Worm (Caenorhabditis elegans) whole organism, L1 larva: Measurements from ENCODE around the gene C34B4.3.

Experiments used
- C16A3.4 ChIP-seq: fragments of 150-350 bp; optimal IDR thresholded peaks from 2 replicates; lab custom pipeline; 2014; ENCODE audit warnings: missing biosample characterization, missing genetic modification characterization
- C34B4.2 ChIP-seq: sonication (generic microtip); optimal IDR thresholded peaks from 2 replicates; lab custom pipeline; 2017; ENCODE audit warnings: mild to moderate bottlenecking, missing genetic modification characterization, missing compliant biosample characterization
- F16B12.6 ChIP-seq: fragments of 150-350 bp; optimal IDR thresholded peaks from 2 replicates; lab custom pipeline; 2014; ENCODE audit warnings: missing biosample characterization, missing genetic modification characterization
- aha-1 ChIP-seq: fragments of 150-350 bp; optimal IDR thresholded peaks from 2 replicates; lab custom pipeline; 2014; ENCODE audit warnings: missing biosample characterization, missing genetic modification characterization
- aly-2 ChIP-seq: fragments of 150-350 bp; optimal IDR thresholded peaks from 2 replicates; lab custom pipeline; 2014; ENCODE audit warnings: missing biosample characterization, missing genetic modification characterization
- ama-1 ChIP-seq: fragments of 150-350 bp; optimal IDR thresholded peaks from 2 replicates; lab custom pipeline; 2014
- ceh-8 ChIP-seq: fragments of 200-800 bp; sonication (Bioruptor generic); optimal IDR thresholded peaks from 2 replicates; lab custom pipeline; 2018; ENCODE audit warnings: mild to moderate bottlenecking, missing genetic modification characterization, moderate library complexity, missing compliant biosample characterization
- ceh-82 ChIP-seq, 3 experiments: fragments of 150-350 bp in 1 of 3; sonication (generic microtip) in 2 of 3; optimal IDR thresholded peaks; 2 replicates each; lab custom pipeline; 2014 to 2017; ENCODE audit warnings: missing biosample characterization in 3 of 3, missing genetic modification characterization in 3 of 3
- ceh-88 ChIP-seq: fragments of 200-800 bp; sonication (Bioruptor generic); IDR thresholded peaks from 2 replicates; pipeline ENCODE4 v1.3.6; 2022; ENCODE audit warnings: missing genetic modification characterization, missing compliant biosample characterization
- dpl-1 ChIP-seq, 3 experiments: fragments of 150-350 bp in 2 of 3; sonication (generic microtip) in 1 of 3; optimal IDR thresholded peaks; 2 replicates each; lab custom pipeline; 2014 to 2017; ENCODE audit warnings: missing biosample characterization in 3 of 3, missing genetic modification characterization in 3 of 3, missing genetic modification reagents in 3 of 3
- dsc-1 ChIP-seq: sonication (generic microtip); optimal IDR thresholded peaks from 2 replicates; lab custom pipeline; 2016; ENCODE audit warnings: mild to moderate bottlenecking, missing genetic modification characterization, missing compliant biosample characterization
- egl-13 ChIP-seq: sonication (generic microtip); optimal IDR thresholded peaks from 2 replicates; lab custom pipeline; 2016; ENCODE audit warnings: missing genotype, missing genetic modification reagents, missing genetic modification characterization, missing compliant biosample characterization
- elt-2 ChIP-seq: sonication (generic microtip); optimal IDR thresholded peaks from 2 replicates; lab custom pipeline; 2016; ENCODE audit warnings: missing genetic modification characterization, mild to moderate bottlenecking, inconsistent platforms, missing compliant biosample characterization, missing genetic modification reagents
- ets-5 ChIP-seq: fragments of 200-800 bp; sonication (Bioruptor generic); IDR thresholded peaks from 2 replicates; pipeline ENCODE4 v1.3.6; 2022; ENCODE audit warnings: missing genetic modification characterization, missing compliant biosample characterization
- fkh-4 ChIP-seq: sonication (generic microtip); optimal IDR thresholded peaks from 2 replicates; lab custom pipeline; 2016; ENCODE audit warnings: missing compliant biosample characterization, missing genetic modification characterization, borderline replicate concordance
- hlh-4 ChIP-seq: sonication (generic microtip); optimal IDR thresholded peaks from 2 replicates; lab custom pipeline; 2016; ENCODE audit warnings: mild to moderate bottlenecking, missing genetic modification characterization, missing compliant biosample characterization
- lin-13 ChIP-seq: fragments of 150-350 bp; optimal IDR thresholded peaks from 2 replicates; lab custom pipeline; 2014; ENCODE audit warnings: missing biosample characterization, missing genetic modification reagents, missing genetic modification characterization
- lin-14 ChIP-seq: fragments of 200-800 bp; sonication (Bioruptor generic); optimal IDR thresholded peaks from 2 replicates; lab custom pipeline; 2018; ENCODE audit warnings: mild to moderate bottlenecking, missing genetic modification characterization, moderate library complexity, missing compliant biosample characterization
- lin-15B ChIP-seq: fragments of 150-350 bp; sonication (generic microtip); optimal IDR thresholded peaks from 3 replicates; lab custom pipeline; 2014; ENCODE audit warnings: missing biosample characterization, missing genetic modification characterization
- lin-35 ChIP-seq, 2 experiments: fragments of 150-350 bp; optimal IDR thresholded peaks; 2 replicates each; lab custom pipeline; 2014; ENCODE audit warnings: missing biosample characterization in 2 of 2, missing genetic modification characterization in 2 of 2, missing genetic modification reagents in 2 of 2
- lin-39 ChIP-seq: fragments of 150-350 bp; optimal IDR thresholded peaks from 2 replicates; lab custom pipeline; 2014; ENCODE audit warnings: missing biosample characterization, missing genetic modification reagents, missing genetic modification characterization
- mab-9 ChIP-seq: fragments of 200-800 bp; sonication (Bioruptor generic); IDR thresholded peaks from 2 replicates; pipeline ENCODE4 v1.3.6; 2022; ENCODE audit warnings: missing genetic modification reagents, missing genetic modification characterization, missing compliant biosample characterization
- nhr-12 ChIP-seq: sonication (generic microtip); optimal IDR thresholded peaks from 2 replicates; lab custom pipeline; 2017; ENCODE audit warnings: missing biosample characterization, missing genetic modification characterization
- nhr-20 ChIP-seq: sonication (generic microtip); optimal IDR thresholded peaks from 2 replicates; lab custom pipeline; 2016; ENCODE audit warnings: mild to moderate bottlenecking, missing genetic modification characterization, missing compliant biosample characterization
- nhr-237 ChIP-seq: fragments of 150-350 bp; optimal IDR thresholded peaks from 2 replicates; lab custom pipeline; 2014; ENCODE audit warnings: missing biosample characterization, missing genetic modification characterization
- nhr-28 ChIP-seq: fragments of 150-350 bp; optimal IDR thresholded peaks from 2 replicates; lab custom pipeline; 2014; ENCODE audit warnings: missing biosample characterization, missing genetic modification characterization
- nhr-47 ChIP-seq: sonication (generic microtip); optimal IDR thresholded peaks from 2 replicates; lab custom pipeline; 2016; ENCODE audit warnings: mild to moderate bottlenecking, missing genetic modification characterization, moderate library complexity, missing compliant biosample characterization
- nhr-71 ChIP-seq: sonication (generic microtip); optimal IDR thresholded peaks from 2 replicates; lab custom pipeline; 2016; ENCODE audit warnings: mild to moderate bottlenecking, missing genetic modification characterization, moderate library complexity, missing compliant biosample characterization
- nhr-77 ChIP-seq: fragments of 150-350 bp; optimal IDR thresholded peaks from 2 replicates; lab custom pipeline; 2014; ENCODE audit warnings: missing biosample characterization, missing genetic modification characterization
- nhr-85 ChIP-seq: sonication (generic microtip); peaks from one replicate; lab custom pipeline; 2016; ENCODE audit warnings: missing genetic modification characterization, inconsistent platforms, missing compliant biosample characterization
- pag-3 ChIP-seq: sonication (generic microtip); optimal IDR thresholded peaks from 2 replicates; lab custom pipeline; 2017; ENCODE audit warnings: missing genetic modification characterization, mild to moderate bottlenecking, missing compliant biosample characterization, antibody characterized with exemption, borderline replicate concordance; ENCODE audit not compliant: insufficient read depth
- pax-3 ChIP-seq: fragments of 200-800 bp; sonication (Bioruptor generic); optimal IDR thresholded peaks from 2 replicates; lab custom pipeline; 2018; ENCODE audit warnings: mild to moderate bottlenecking, missing genetic modification characterization, moderate library complexity, missing compliant biosample characterization
- pqm-1 ChIP-seq: sonication (generic microtip); optimal IDR thresholded peaks from 3 replicates; lab custom pipeline; 2017; ENCODE audit warnings: missing biosample characterization, missing genetic modification characterization
- rnt-1 ChIP-seq: sonication (generic microtip); optimal IDR thresholded peaks from 2 replicates; lab custom pipeline; 2016; ENCODE audit warnings: mild to moderate bottlenecking, missing genetic modification characterization, moderate library complexity, missing compliant biosample characterization
- snpc-4 ChIP-seq: fragments of 150-350 bp; optimal IDR thresholded peaks from 2 replicates; lab custom pipeline; 2014; ENCODE audit warnings: missing biosample characterization, missing genetic modification characterization
- snu-23 ChIP-seq: sonication (generic microtip); optimal IDR thresholded peaks from 2 replicates; lab custom pipeline; 2016; ENCODE audit warnings: missing genetic modification characterization, missing compliant biosample characterization
- sox-4 ChIP-seq: sonication (generic microtip); optimal IDR thresholded peaks from 2 replicates; lab custom pipeline; 2016; ENCODE audit warnings: missing genetic modification characterization, missing compliant biosample characterization
- sup-37 ChIP-seq: fragments of 200-800 bp; sonication (Bioruptor generic); optimal IDR thresholded peaks from 2 replicates; lab custom pipeline; 2018; ENCODE audit warnings: mild to moderate bottlenecking, missing genetic modification characterization, missing compliant biosample characterization
- swsn-7 ChIP-seq: sonication (generic microtip); optimal IDR thresholded peaks from 2 replicates; lab custom pipeline; 2016; ENCODE audit warnings: missing genetic modification characterization, missing compliant biosample characterization
- tbx-2 ChIP-seq: sonication (generic microtip); optimal IDR thresholded peaks from 2 replicates; lab custom pipeline; 2016; ENCODE audit warnings: missing genetic modification characterization, missing compliant biosample characterization
- tlp-1 ChIP-seq: fragments of 150-350 bp; optimal IDR thresholded peaks from 2 replicates; lab custom pipeline; 2014; ENCODE audit warnings: missing biosample characterization, missing genetic modification characterization
- unc-130 ChIP-seq: fragments of 150-350 bp; optimal IDR thresholded peaks from 2 replicates; lab custom pipeline; 2017; ENCODE audit warnings: missing biosample characterization, missing genetic modification characterization, inconsistent platforms
- unc-30 ChIP-seq: sonication (generic microtip); optimal IDR thresholded peaks from 2 replicates; lab custom pipeline; 2017; ENCODE audit warnings: missing biosample characterization, missing genetic modification characterization
- unc-98 ChIP-seq: fragments of 200-800 bp; sonication (Bioruptor generic); IDR thresholded peaks from 2 replicates; pipeline ENCODE4 v1.3.6; 2022; ENCODE audit warnings: missing genetic modification characterization, missing compliant biosample characterization
- zag-1 ChIP-seq: fragments of 150-350 bp; optimal IDR thresholded peaks from 2 replicates; lab custom pipeline; 2014; ENCODE audit warnings: missing biosample characterization, missing genetic modification characterization
- zip-4 ChIP-seq: fragments of 200-800 bp; sonication (Bioruptor generic); optimal IDR thresholded peaks from 2 replicates; lab custom pipeline; 2018; ENCODE audit warnings: mild to moderate bottlenecking, missing genetic modification characterization, moderate library complexity, missing compliant biosample characterization
- ztf-4 ChIP-seq: fragments of 150-350 bp; optimal IDR thresholded peaks from 2 replicates; lab custom pipeline; 2014; ENCODE audit warnings: missing biosample characterization, missing genetic modification characterization

Gene C34B4.3

DNA sequence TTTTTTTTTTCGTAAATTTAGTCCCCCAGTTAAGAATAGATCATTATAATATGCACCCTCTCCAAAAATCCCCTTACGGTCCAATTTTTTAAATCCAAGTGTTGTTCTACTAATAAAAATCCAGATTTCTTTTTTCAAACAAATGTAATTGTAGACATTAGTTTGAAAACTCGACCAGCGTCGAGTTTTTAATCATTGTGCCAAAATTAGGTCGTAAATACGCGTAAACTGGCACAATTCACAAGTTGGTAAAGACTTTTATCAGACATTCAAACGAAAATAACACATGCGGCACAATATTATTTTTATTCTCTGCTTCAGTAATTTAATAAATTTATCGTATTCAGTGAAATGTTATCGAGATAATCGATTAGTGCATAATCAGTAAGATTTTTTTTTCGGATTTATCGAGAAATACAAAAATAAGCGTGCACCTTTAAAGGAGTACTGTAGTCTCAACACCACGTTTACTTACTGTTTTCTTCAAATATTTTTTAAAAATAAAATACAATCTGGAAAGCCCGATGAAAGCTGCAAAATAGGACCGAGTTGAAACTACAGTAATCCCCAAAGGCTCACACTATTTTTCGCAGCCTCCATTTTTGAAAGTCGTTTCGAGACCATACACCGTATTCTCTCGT is 19.3 kb upstream of the C34B4.3 start, which contains the start of gene C34B4.4 (continued):
- no peak for TF ChIP-seq ceh-8 (GFP tag; lab: Kevin White, UChicago)
- 0 out of 2 replicates have a peak, but pooled peaks have one; percentile 33 for TF ChIP-seq mab-9 (GFP tag; lab: Robert Waterston, UW)
- TF ChIP-seq aha-1 (tag; lab: Kevin White, UChicago) = no peak
- TF ChIP-seq aly-2 = peak; percentile 54
- TF ChIP-seq pax-3 = peak; percentile 18
- peak; percentile 49 for TF ChIP-seq nhr-85 (tag; lab: Kevin White, UChicago)
- TF ChIP-seq lin-14 = peak; percentile 8
- no peak for TF ChIP-seq zag-1 (tag; lab: Kevin White, UChicago)

DNA sequence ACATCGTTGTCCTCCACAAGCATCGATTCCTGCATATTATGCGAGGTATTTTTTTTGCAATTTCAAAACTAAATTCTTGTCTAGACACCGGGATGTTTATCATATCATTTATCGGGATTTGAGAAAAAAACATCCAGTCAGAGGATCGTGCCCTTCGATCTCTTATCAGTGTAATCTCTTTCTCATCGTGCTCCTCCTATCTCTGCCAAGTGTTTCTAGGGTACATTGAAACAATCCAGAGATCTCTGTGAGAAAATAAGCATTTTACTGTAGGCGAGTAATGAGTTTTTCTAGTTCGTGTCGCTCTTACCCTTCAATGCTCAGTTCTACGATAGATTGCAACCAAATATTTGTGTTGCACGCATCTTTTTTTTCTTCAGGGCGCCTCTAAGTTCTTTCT is 17.5 kb upstream of the C34B4.3 start:
- TF ChIP-seq snpc-4 (tag; lab: Kevin White, UChicago) = no peak
- TF ChIP-seq unc-30 (tag; lab: Kevin White, UChicago) = no peak
- TF ChIP-seq nhr-71 = no peak
- TF ChIP-seq unc-130 (tag; lab: Kevin White, UChicago) = no peak
- TF ChIP-seq F16B12.6 (tag; lab: Kevin White, UChicago) = no peak
- no peak for TF ChIP-seq lin-13 (GFP tag; lab: Kevin White, UChicago)
- peak; percentile 64 for TF ChIP-seq nhr-85 (tag; lab: Kevin White, UChicago)
- no peak for TF ChIP-seq egl-13
- TF ChIP-seq tlp-1 = no peak
- TF ChIP-seq lin-39 = no peak
- no peak for TF ChIP-seq sup-37 (GFP tag; lab: Kevin White, UChicago)
- peak; percentile 1 for TF ChIP-seq dsc-1 (tag; lab: Kevin White, UChicago)
- TF ChIP-seq zip-4 = no peak
- TF ChIP-seq swsn-7 (tag; lab: Kevin White, UChicago) = no peak
- peak; percentile 7 for TF ChIP-seq snu-23

DNA sequence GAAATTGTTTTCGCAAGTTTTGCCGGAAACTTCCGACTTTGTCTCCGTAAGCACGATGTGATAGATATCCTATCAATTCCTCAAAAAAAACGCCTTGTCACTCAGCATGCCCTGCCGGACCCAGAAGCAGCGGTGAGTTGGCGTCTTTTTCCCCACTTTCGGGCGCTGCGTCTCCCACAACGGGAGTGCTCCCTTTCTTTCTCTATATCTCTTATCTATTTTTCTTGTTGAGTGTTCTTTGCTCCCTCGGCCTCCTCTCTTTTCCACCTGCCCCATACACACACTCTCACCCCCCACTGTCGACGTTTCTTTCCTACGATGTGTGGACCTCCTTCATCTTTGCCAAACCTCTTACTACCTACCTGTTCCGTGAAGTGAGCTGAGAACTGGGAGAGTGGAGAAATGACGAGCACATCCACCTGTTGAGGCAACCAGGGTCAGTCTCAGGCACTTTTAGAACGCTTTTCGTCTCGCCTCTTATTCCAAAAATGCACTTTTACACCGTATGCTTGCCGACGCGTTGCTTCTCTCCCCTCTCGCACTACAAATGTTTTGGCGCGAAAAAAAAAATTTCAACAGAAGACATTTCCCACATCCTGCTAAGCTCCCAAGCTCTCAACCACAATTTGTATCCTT is 15.1 kb upstream of the C34B4.3 start:
- TF ChIP-seq pqm-1 (tag; lab: Kevin White, UChicago) (no peak), pag-3 (tag; lab: Kevin White, UChicago) (peak; percentile 65), ama-1 (lab: Kevin White, UChicago) (no peak), ets-5 (no peak), aha-1 (tag; lab: Kevin White, UChicago) (no peak), rnt-1 (tag; lab: Kevin White, UChicago) (peak; percentile 88), nhr-12 (tag; lab: Kevin White, UChicago) (no peak), pax-3 (peak; percentile 75), unc-98 (GFP tag; lab: Robert Waterston, UW) (no peak), nhr-77 (tag; lab: Kevin White, UChicago) (peak; percentile 64), ztf-4 (peak; percentile 61), nhr-28 (tag; lab: Kevin White, UChicago) (no peak), lin-13 (GFP tag; lab: Kevin White, UChicago) (peak; percentile 65), C16A3.4 (peak; percentile 51), swsn-7 (tag; lab: Kevin White, UChicago) (peak; percentile 78), lin-15B (peak; percentile 16), unc-30 (tag; lab: Kevin White, UChicago) (no peak), ceh-8 (GFP tag; lab: Kevin White, UChicago) (no peak), sox-4 (tag; lab: Kevin White, UChicago) (no peak), tbx-2 (tag; lab: Kevin White, UChicago) (peak; percentile 70), C34B4.2 (tag; lab: Kevin White, UChicago) (no peak), nhr-20 (tag; lab: Kevin White, UChicago) (peak; percentile 90), nhr-47 (tag; lab: Kevin White, UChicago) (peak; percentile 73), hlh-4 (tag; lab: Kevin White, UChicago) (no peak), ceh-88 (GFP tag; lab: Robert Waterston, UW) (0 out of 2 replicates have a peak, but pooled peaks have one; percentile 29), dpl-1 (GFP tag; optimal IDR thresholded peaks at IDR 0.05; lab: Kevin White, UChicago) (peak in 2 of 3 experiments; percentile 22 to 38), mab-9 (GFP tag; lab: Robert Waterston, UW) (no peak), snu-23 (peak; percentile 85), fkh-4 (peak; percentile 11), elt-2 (tag; lab: Kevin White, UChicago) (peak; percentile 24), lin-35 (GFP tag; optimal IDR thresholded peaks at IDR 0.05; lab: Kevin White, UChicago) (peak; percentile 61 to 72), ceh-82 (tag; optimal IDR thresholded peaks at IDR 0.05; lab: Kevin White, UChicago) (peak; percentile 57 to 86 (median 62)), nhr-237 (tag; lab: Kevin White, UChicago) (peak; percentile 21), lin-39 (peak; percentile 29)
